Fruit fly (Drosophila melanogaster): ENCODE measurements around the gene Non2.

Non2 gene

DNA sequence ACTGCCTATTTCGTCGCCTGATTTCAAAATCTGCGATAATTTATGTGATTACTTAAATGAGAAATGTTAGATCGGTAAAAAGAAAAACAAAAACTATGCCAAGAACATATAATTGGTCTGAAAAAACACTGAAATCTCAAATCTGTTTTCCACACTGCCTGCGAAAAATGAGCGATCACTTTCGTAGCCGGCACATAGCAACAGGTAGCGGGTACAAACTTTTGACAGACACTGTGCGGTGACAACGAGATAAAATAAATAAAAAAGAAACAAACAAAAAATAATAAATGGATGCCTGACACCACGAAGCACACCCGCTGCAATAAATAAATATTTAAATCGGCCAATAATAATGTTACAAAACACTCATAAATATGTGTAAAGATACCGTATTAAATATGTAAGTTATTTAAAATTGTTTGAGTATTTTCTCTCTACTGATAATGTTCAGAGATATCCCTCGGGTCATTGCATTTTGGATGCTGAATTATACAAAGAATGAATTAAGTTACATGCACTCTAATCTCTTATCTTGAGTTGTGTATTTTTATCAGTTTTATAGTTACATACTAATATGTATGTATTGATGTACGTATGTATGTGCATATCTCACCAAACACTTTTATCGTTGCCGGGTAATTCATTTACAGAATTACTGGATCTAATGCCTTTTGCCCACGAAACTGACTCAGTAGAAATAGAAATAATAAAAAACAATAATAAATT is 1.6 kb upstream of the Non2 start (continued):
- no peak for TF ChIP-seq CG8944 (GFP tag; optimal IDR thresholded peaks at IDR 0.05)
- no peak for TF ChIP-seq fd64A (GFP tag; optimal IDR thresholded peaks at IDR 0.05)
- no peak for TF ChIP-seq peb (GFP tag; IDR thresholded peaks at IDR 0.05)
- TF ChIP-seq Ada2b (GFP tag; IDR thresholded peaks at IDR 0.05) = peak; percentile 37; the same call in 1 of the 2 replicates
- no peak for TF ChIP-seq HLH4C (GFP tag; IDR thresholded peaks at IDR 0.05; ENCODE audit: partially characterized antibody)
- no peak for TF ChIP-seq CG2202 (tag; optimal IDR thresholded peaks at IDR 0.05)
- TF ChIP-seq Sry-δ (GFP tag; optimal IDR thresholded peaks at IDR 0.05) = no peak
- TF ChIP-seq CG4854 (GFP tag; optimal IDR thresholded peaks at IDR 0.05) = no peak
- TF ChIP-seq tio (GFP tag; optimal IDR thresholded peaks at IDR 0.05) = no peak
- peak; percentile 31; the same call in 1 of the 2 replicates for TF ChIP-seq CG14441 (GFP tag; IDR thresholded peaks at IDR 0.05)
- TF ChIP-seq CG16815 (GFP tag; optimal IDR thresholded peaks at IDR 0.05) = no peak
- no peak for TF ChIP-seq so (GFP tag; IDR thresholded peaks at IDR 0.05)
- no peak for TF ChIP-seq CG13287 (GFP tag; IDR thresholded peaks at IDR 0.05; ENCODE audit: partially characterized antibody)
- TF ChIP-seq Fer1 (GFP tag; optimal IDR thresholded peaks at IDR 0.05) = no peak
- no peak for TF ChIP-seq zen (tag; optimal IDR thresholded peaks at IDR 0.05)
- no peak for TF ChIP-seq tx (GFP tag; optimal IDR thresholded peaks at IDR 0.05)
- TF ChIP-seq CG17186 (GFP tag; optimal IDR thresholded peaks at IDR 0.05) = no peak
- no peak for TF ChIP-seq bowl (GFP tag; IDR thresholded peaks at IDR 0.05)
- TF ChIP-seq gem (tag; optimal IDR thresholded peaks at IDR 0.05) = peak; percentile 42
- no peak for TF ChIP-seq ind (GFP tag; optimal IDR thresholded peaks at IDR 0.05)
- no peak for TF ChIP-seq HmgZ (tag; optimal IDR thresholded peaks at IDR 0.05)
- TF ChIP-seq CG15514 (GFP tag; optimal IDR thresholded peaks at IDR 0.05) = no peak
- TF ChIP-seq CG6813 (GFP tag; optimal IDR thresholded peaks at IDR 0.05) = no peak
- peak; percentile 43 for TF ChIP-seq CG4328 (GFP tag; optimal IDR thresholded peaks at IDR 0.05)
- TF ChIP-seq CG18476 (GFP tag; optimal IDR thresholded peaks at IDR 0.05) = peak; percentile 19
- no peak for TF ChIP-seq ara (GFP tag; IDR thresholded peaks at IDR 0.05)
- TF ChIP-seq vvl (GFP tag; IDR thresholded peaks at IDR 0.05) = no peak; the same call in 1 of the 2 replicates
- TF ChIP-seq ftz-f1 (GFP tag; optimal IDR thresholded peaks at IDR 0.05) = no peak
- peak; percentile 88 for TF ChIP-seq Med (GFP tag)
- no peak for TF ChIP-seq chinmo (GFP tag; IDR thresholded peaks at IDR 0.05; ENCODE audit: partially characterized antibody)
- TF ChIP-seq crp (GFP tag; optimal IDR thresholded peaks at IDR 0.05) = no peak
- TF ChIP-seq CG7271 (tag; optimal IDR thresholded peaks at IDR 0.05) = no peak
- TF ChIP-seq ERR (GFP tag; optimal IDR thresholded peaks at IDR 0.05) = no peak
- no peak for TF ChIP-seq Ravus (GFP tag; IDR thresholded peaks at IDR 0.05)
- TF ChIP-seq slou (GFP tag; optimal IDR thresholded peaks at IDR 0.05) = no peak
- peak; percentile 64 for TF ChIP-seq slbo (GFP tag; IDR thresholded peaks at IDR 0.05)
- no peak for TF ChIP-seq CG11560 (tag; IDR thresholded peaks at IDR 0.05)
- no peak for TF ChIP-seq pzg (GFP tag; optimal IDR thresholded peaks at IDR 0.05)
- no peak for TF ChIP-seq Nf-YB (GFP tag; optimal IDR thresholded peaks at IDR 0.05)
- peak; percentile 48; the same call in 1 of the 3 replicates for TF ChIP-seq CG11456 (GFP tag; IDR thresholded peaks at IDR 0.05)
- no peak for TF ChIP-seq odd (GFP tag; optimal IDR thresholded peaks at IDR 0.05)
- no peak for TF ChIP-seq vnd (GFP tag; IDR thresholded peaks at IDR 0.05; ENCODE audit: partially characterized antibody)
- no peak for TF ChIP-seq Mad (GFP tag; optimal IDR thresholded peaks at IDR 0.05)
- no peak for TF ChIP-seq CG10321 (GFP tag; IDR thresholded peaks at IDR 0.05)
- TF ChIP-seq Six4 (GFP tag; optimal IDR thresholded peaks at IDR 0.05) = no peak
- no peak for TF ChIP-seq CHES-1-like (GFP tag; optimal IDR thresholded peaks at IDR 0.05)
- no peak for TF ChIP-seq D19A (tag; optimal IDR thresholded peaks at IDR 0.05)
- no peak for TF ChIP-seq YL-1 (GFP tag; optimal IDR thresholded peaks at IDR 0.05)
- TF ChIP-seq Hr39 (optimal IDR thresholded peaks at IDR 0.05) = no peak
- TF ChIP-seq sob (GFP tag; IDR thresholded peaks at IDR 0.05) = peak; percentile 46; the same call in 1 of the 2 replicates

All from whole organism, embryonic.